Worm (Caenorhabditis elegans) whole organism, L1 larva: Measurements from ENCODE around the gene flp-9.
A peak's percentile ranks its signal among the peaks of the same experiment; 100 is the strongest.

Source experiments
- F16B12.6 ChIP-seq: fragments of 150-350 bp; optimal IDR thresholded peaks from 2 replicates; lab custom pipeline; 2014; ENCODE audit warnings: missing biosample characterization, missing genetic modification characterization
- Y116A8C.19 ChIP-seq: sonication (generic microtip); optimal IDR thresholded peaks from 2 replicates; lab custom pipeline; 2016; ENCODE audit warnings: missing compliant biosample characterization, missing genetic modification characterization, borderline replicate concordance
- aly-2 ChIP-seq: fragments of 150-350 bp; optimal IDR thresholded peaks from 2 replicates; lab custom pipeline; 2014; ENCODE audit warnings: missing biosample characterization, missing genetic modification characterization
- blmp-1 ChIP-seq: fragments of 150-350 bp; optimal IDR thresholded peaks from 2 replicates; lab custom pipeline; 2014; ENCODE audit warnings: missing biosample characterization, missing genetic modification characterization
- ceh-8 ChIP-seq: fragments of 200-800 bp; sonication (Bioruptor generic); optimal IDR thresholded peaks from 2 replicates; lab custom pipeline; 2018; ENCODE audit warnings: mild to moderate bottlenecking, missing genetic modification characterization, moderate library complexity, missing compliant biosample characterization
- ceh-82 ChIP-seq, 3 experiments: fragments of 150-350 bp in 1 of 3; sonication (generic microtip) in 2 of 3; optimal IDR thresholded peaks; 2 replicates each; lab custom pipeline; 2014 to 2017; ENCODE audit warnings: missing biosample characterization in 3 of 3, missing genetic modification characterization in 3 of 3
- dpl-1 ChIP-seq, 3 experiments: fragments of 150-350 bp in 2 of 3; sonication (generic microtip) in 1 of 3; optimal IDR thresholded peaks; 2 replicates each; lab custom pipeline; 2014 to 2017; ENCODE audit warnings: missing biosample characterization in 3 of 3, missing genetic modification characterization in 3 of 3, missing genetic modification reagents in 3 of 3
- efl-1 ChIP-seq, 4 experiments: fragments of 150-350 bp; optimal IDR thresholded peaks in 3 of 4; peaks in 1 of 4; 1 replicate in 1 of 4; 2 replicates in 3 of 4; lab custom pipeline; 2014; ENCODE audit warnings: missing biosample characterization in 2 of 4, missing genetic modification characterization in 2 of 4, missing genetic modification reagents in 2 of 4
- egl-13 ChIP-seq: sonication (generic microtip); optimal IDR thresholded peaks from 2 replicates; lab custom pipeline; 2016; ENCODE audit warnings: missing genotype, missing genetic modification reagents, missing genetic modification characterization, missing compliant biosample characterization
- ets-5 ChIP-seq: fragments of 200-800 bp; sonication (Bioruptor generic); IDR thresholded peaks from 2 replicates; pipeline ENCODE4 v1.3.6; 2022; ENCODE audit warnings: missing genetic modification characterization, missing compliant biosample characterization
- fkh-10 ChIP-seq: sonication (generic microtip); optimal IDR thresholded peaks from 2 replicates; lab custom pipeline; 2017; ENCODE audit warnings: missing biosample characterization, missing genetic modification reagents, missing genetic modification characterization
- hpl-2 ChIP-seq: fragments of 150-350 bp; optimal IDR thresholded peaks from 2 replicates; lab custom pipeline; 2014; ENCODE audit warnings: missing biosample characterization, missing genetic modification reagents, missing genetic modification characterization
- irx-1 ChIP-seq: sonication (generic microtip); optimal IDR thresholded peaks from 2 replicates; lab custom pipeline; 2016; ENCODE audit warnings: missing genetic modification characterization, missing compliant biosample characterization
- lin-15B ChIP-seq: fragments of 150-350 bp; sonication (generic microtip); optimal IDR thresholded peaks from 3 replicates; lab custom pipeline; 2014; ENCODE audit warnings: missing biosample characterization, missing genetic modification characterization
- lin-39 ChIP-seq: fragments of 150-350 bp; optimal IDR thresholded peaks from 2 replicates; lab custom pipeline; 2014; ENCODE audit warnings: missing biosample characterization, missing genetic modification reagents, missing genetic modification characterization
- lir-3 ChIP-seq: sonication (generic microtip); optimal IDR thresholded peaks from 2 replicates; lab custom pipeline; 2016; ENCODE audit warnings: mild to moderate bottlenecking, missing genetic modification characterization, moderate library complexity, missing compliant biosample characterization; ENCODE audit not compliant: poor library complexity
- mdl-1 ChIP-seq, 2 experiments: fragments of 150-350 bp; optimal IDR thresholded peaks; 2 replicates each; lab custom pipeline; 2014 to 2017; ENCODE audit warnings: missing biosample characterization in 2 of 2, missing genetic modification characterization in 2 of 2, inconsistent platforms in 1 of 2
- nhr-20 ChIP-seq: sonication (generic microtip); optimal IDR thresholded peaks from 2 replicates; lab custom pipeline; 2016; ENCODE audit warnings: mild to moderate bottlenecking, missing genetic modification characterization, missing compliant biosample characterization
- nhr-77 ChIP-seq: fragments of 150-350 bp; optimal IDR thresholded peaks from 2 replicates; lab custom pipeline; 2014; ENCODE audit warnings: missing biosample characterization, missing genetic modification characterization
- pax-3 ChIP-seq: fragments of 200-800 bp; sonication (Bioruptor generic); optimal IDR thresholded peaks from 2 replicates; lab custom pipeline; 2018; ENCODE audit warnings: mild to moderate bottlenecking, missing genetic modification characterization, moderate library complexity, missing compliant biosample characterization
- rnt-1 ChIP-seq: sonication (generic microtip); optimal IDR thresholded peaks from 2 replicates; lab custom pipeline; 2016; ENCODE audit warnings: mild to moderate bottlenecking, missing genetic modification characterization, moderate library complexity, missing compliant biosample characterization
- sptf-1 ChIP-seq: fragments of 150-350 bp; optimal IDR thresholded peaks from 2 replicates; lab custom pipeline; 2014; ENCODE audit warnings: missing biosample characterization, missing genetic modification characterization
- tbx-2 ChIP-seq: sonication (generic microtip); optimal IDR thresholded peaks from 2 replicates; lab custom pipeline; 2016; ENCODE audit warnings: missing genetic modification characterization, missing compliant biosample characterization
- tlp-1 ChIP-seq: fragments of 150-350 bp; optimal IDR thresholded peaks from 2 replicates; lab custom pipeline; 2014; ENCODE audit warnings: missing biosample characterization, missing genetic modification characterization
- unc-30 ChIP-seq: sonication (generic microtip); optimal IDR thresholded peaks from 2 replicates; lab custom pipeline; 2017; ENCODE audit warnings: missing biosample characterization, missing genetic modification characterization
- unc-62 ChIP-seq: fragments of 150-350 bp; optimal IDR thresholded peaks from 2 replicates; lab custom pipeline; 2014; ENCODE audit warnings: missing biosample characterization, missing genetic modification reagents, missing genetic modification characterization
- unc-86 ChIP-seq: sonication (generic microtip); optimal IDR thresholded peaks from 2 replicates; lab custom pipeline; 2016; ENCODE audit warnings: missing genetic modification characterization, missing compliant biosample characterization
- vab-15 ChIP-seq: sonication (generic microtip); optimal IDR thresholded peaks from 2 replicates; lab custom pipeline; 2017; ENCODE audit warnings: missing genotype, mild to moderate bottlenecking, missing genetic modification characterization, missing compliant biosample characterization
- zag-1 ChIP-seq: fragments of 150-350 bp; optimal IDR thresholded peaks from 2 replicates; lab custom pipeline; 2014; ENCODE audit warnings: missing biosample characterization, missing genetic modification characterization
- zip-4 ChIP-seq: fragments of 200-800 bp; sonication (Bioruptor generic); optimal IDR thresholded peaks from 2 replicates; lab custom pipeline; 2018; ENCODE audit warnings: mild to moderate bottlenecking, missing genetic modification characterization, moderate library complexity, missing compliant biosample characterization

flp-9 gene

ce11 chrIV:12755641-12756040 is 1.7 kb downstream of the flp-9 start:
- TF ChIP-seq efl-1 (optimal IDR thresholded peaks at IDR 0.05; lab: Kevin White, UChicago) (no peak), efl-1 (GFP tag; optimal IDR thresholded peaks at IDR 0.05 in 1 of 2; lab: Kevin White, UChicago) (peak in 1 of 2 experiments; percentile 75), lin-39 (tag; lab: Kevin White, UChicago) (no peak), ets-5 (GFP tag; lab: Robert Waterston, UW) (no peak), nhr-20 (tag; lab: Kevin White, UChicago) (no peak), sptf-1 (tag; lab: Kevin White, UChicago) (no peak), lin-15B (no peak), nhr-77 (tag; lab: Kevin White, UChicago) (no peak)

ce11 chrIV:12754170-12754569 is 3.2 kb downstream of the flp-9 start:
- TF ChIP-seq F16B12.6 (tag; lab: Kevin White, UChicago) (no peak), ceh-8 (GFP tag; lab: Kevin White, UChicago) (no peak), lin-39 (tag; lab: Kevin White, UChicago) (no peak), dpl-1 (GFP tag; optimal IDR thresholded peaks at IDR 0.05; lab: Kevin White, UChicago) (peak in 1 of 3 experiments; percentile 9), vab-15 (tag; lab: Kevin White, UChicago) (no peak)

- TF ChIP-seq fkh-10 (GFP tag; lab: Kevin White, UChicago): no peak
- TF ChIP-seq aly-2: no peak
These were observed 8.6 kb downstream of the flp-9 start for ce11 chrIV:12748760-12749159.

- TF ChIP-seq unc-62 (no peak), efl-1 (optimal IDR thresholded peaks at IDR 0.05; lab: Kevin White, UChicago) (no peak), efl-1 (GFP tag; optimal IDR thresholded peaks at IDR 0.05 in 1 of 2; lab: Kevin White, UChicago) (peak in 1 of 2 experiments; percentile 2)
These were observed 11.1 kb downstream of the flp-9 start, which contains the start of gene inx-6 for ce11 chrIV:12746284-12746683. inx-6 (plus strand) TSS chrIV:12746584.

- no peak for TF ChIP-seq egl-13 (tag; lab: Kevin White, UChicago)
- TF ChIP-seq tbx-2 (tag; lab: Kevin White, UChicago): no peak
- TF ChIP-seq irx-1 (tag; lab: Kevin White, UChicago): no peak
- no peak for TF ChIP-seq ceh-82 (tag; optimal IDR thresholded peaks at IDR 0.05; lab: Kevin White, UChicago)
- no peak for TF ChIP-seq Y116A8C.19 (tag; lab: Kevin White, UChicago)
- no peak for TF ChIP-seq mdl-1 (tag; optimal IDR thresholded peaks at IDR 0.05; lab: Kevin White, UChicago)
- TF ChIP-seq blmp-1 (tag; lab: Kevin White, UChicago): no peak
- no peak for TF ChIP-seq zip-4 (GFP tag; lab: Kevin White, UChicago)
- TF ChIP-seq zag-1 (tag; lab: Kevin White, UChicago): no peak
These were observed 12.7 kb downstream of the flp-9 start, which contains the start of gene C36H8.1 for ce11 chrIV:12744713-12745112. C36H8.1 (minus strand) TSS chrIV:12744813.

ce11 chrIV:12743680-12744079 is 13.7 kb downstream of the flp-9 start:
- TF ChIP-seq tlp-1 (tag; lab: Kevin White, UChicago) (no peak), hpl-2 (no peak), F16B12.6 (tag; lab: Kevin White, UChicago) (no peak), unc-30 (tag; lab: Kevin White, UChicago) (no peak), pax-3 (tag; lab: Kevin White, UChicago) (no peak), unc-86 (no peak), rnt-1 (tag; lab: Kevin White, UChicago) (no peak), lir-3 (tag; lab: Kevin White, UChicago) (no peak)
